Worm (Caenorhabditis elegans): Measurements from ENCODE around the gene xbx-9.

- TF ChIP-seq snpc-4 (GFP tag; optimal IDR thresholded peaks at IDR 0.05) (no peak), snpc-4 (tag; optimal IDR thresholded peaks at IDR 0.05) (no peak), egl-18 (GFP tag; IDR thresholded peaks at IDR 0.05) (no peak), F49E8.2 (tag; optimal IDR thresholded peaks at IDR 0.05; ENCODE audit: insufficient read depth) (no peak), cebp-1 (GFP tag; IDR thresholded peaks at IDR 0.05) (no peak), cebp-1 (tag; optimal IDR thresholded peaks at IDR 0.05) (no peak), rec-8 (tag; optimal IDR thresholded peaks at IDR 0.05) (no peak), lin-35 (GFP tag; optimal IDR thresholded peaks at IDR 0.05) (no peak), ama-1 (optimal IDR thresholded peaks at IDR 0.05) (no peak), ama-1 (GFP tag; optimal IDR thresholded peaks at IDR 0.05) (no peak), F22D6.2 (tag; optimal IDR thresholded peaks at IDR 0.05) (no peak), attf-6 (GFP tag; IDR thresholded peaks at IDR 0.05) (no peak), madf-3 (GFP tag; IDR thresholded peaks at IDR 0.05) (no peak), him-1 (tag; optimal IDR thresholded peaks at IDR 0.05) (no peak), ceh-27 (GFP tag; optimal IDR thresholded peaks at IDR 0.05) (no peak), Y56A3A.18 (GFP tag; IDR thresholded peaks at IDR 0.05) (no peak)
These were observed 11.0 kb downstream of the xbx-9 start, which contains the start of gene C15C8.7 for ce11 chrV:12744979-12745378.

Data from whole organism, young adult.